Worm (Caenorhabditis elegans) whole organism, late embryonic: Measurements from ENCODE around the gene F07E5.12.

Experiments
- dve-1 ChIP-seq: sonication (generic microtip); optimal IDR thresholded peaks from 2 replicates; lab custom pipeline; 2017; ENCODE audit warnings: antibody characterized with exemption, mild to moderate bottlenecking, missing genetic modification characterization, missing compliant biosample characterization
- sdc-2 ChIP-seq: sonication (generic microtip); optimal IDR thresholded peaks from 2 replicates; lab custom pipeline; 2016; ENCODE audit warnings: missing genotype, missing genetic modification characterization, missing compliant biosample characterization

ce11 chrII:2051372-2051771 lies 16.4 kb upstream of the F07E5.12 start, which contains the start of gene fbxb-35:
- TF ChIP-seq dve-1 (tag; lab: Kevin White, UChicago) (no peak), sdc-2 (tag; lab: Kevin White, UChicago) (no peak)
